Fruit fly (Drosophila melanogaster): ENCODE measurements around the gene S.

The S gene

dm6 chr2L:1075753-1076152, 1.9 kb downstream of the S start (continued):
- peak; percentile 92 for TF ChIP-seq CG33213 (GFP tag; optimal IDR thresholded peaks at IDR 0.05)
- peak; percentile 93 for TF ChIP-seq dmrt99B (tag; optimal IDR thresholded peaks at IDR 0.05)
- no peak for TF ChIP-seq fru (optimal IDR thresholded peaks at IDR 0.05)
- peak; percentile 71 for TF ChIP-seq slou (GFP tag; optimal IDR thresholded peaks at IDR 0.05)
- peak; percentile 88 for TF ChIP-seq CG14050 (GFP tag; IDR thresholded peaks at IDR 0.05)
- peak; percentile 93 for TF ChIP-seq sim (GFP tag; IDR thresholded peaks at IDR 0.05)
- TF ChIP-seq Scr (GFP tag; IDR thresholded peaks at IDR 0.05; ENCODE audit: partially characterized antibody): no peak
- no peak for TF ChIP-seq Dp (GFP tag; optimal IDR thresholded peaks at IDR 0.05)
- peak; percentile 91 for TF ChIP-seq cato (GFP tag; optimal IDR thresholded peaks at IDR 0.05; ENCODE audit: borderline replicate concordance)
- peak; percentile 95 for TF ChIP-seq CG5245 (GFP tag; optimal IDR thresholded peaks at IDR 0.05)
- no peak for TF ChIP-seq hb (GFP tag; IDR thresholded peaks at IDR 0.05; ENCODE audit: partially characterized antibody)
- no peak for TF ChIP-seq luna (GFP tag; optimal IDR thresholded peaks at IDR 0.05)
- TF ChIP-seq CG14965 (GFP tag; optimal IDR thresholded peaks at IDR 0.05; ENCODE audit: borderline replicate concordance): peak; percentile 70
- TF ChIP-seq CG10209 (GFP tag; optimal IDR thresholded peaks at IDR 0.05): peak; percentile 92
- TF ChIP-seq kni (GFP tag; optimal IDR thresholded peaks at IDR 0.05): peak; percentile 70
- peak; percentile 87 for TF ChIP-seq CG2678 (tag; optimal IDR thresholded peaks at IDR 0.05)
- no peak for TF ChIP-seq lbe (GFP tag; optimal IDR thresholded peaks at IDR 0.05)
- TF ChIP-seq CG34376 (GFP tag; optimal IDR thresholded peaks at IDR 0.05): no peak
- peak; percentile 91 for TF ChIP-seq slbo (GFP tag; IDR thresholded peaks at IDR 0.05)
- peak; percentile 78 for TF ChIP-seq CG3838 (GFP tag; optimal IDR thresholded peaks at IDR 0.05)
- TF ChIP-seq gem (tag; optimal IDR thresholded peaks at IDR 0.05): peak; percentile 96
- peak; percentile 96 for TF ChIP-seq Xbp1 (GFP tag; optimal IDR thresholded peaks at IDR 0.05)
- peak in 1 of 2 experiments; percentile 81 for TF ChIP-seq Eip74EF (GFP tag; optimal IDR thresholded peaks at IDR 0.05)
- TF ChIP-seq CG6813 (GFP tag; optimal IDR thresholded peaks at IDR 0.05): peak; percentile 80
- TF ChIP-seq CG9797 (GFP tag; optimal IDR thresholded peaks at IDR 0.05): peak; percentile 23
- TF ChIP-seq corto (GFP tag; optimal IDR thresholded peaks at IDR 0.05): no peak
- peak; percentile 92 for TF ChIP-seq CG2875 (GFP tag; optimal IDR thresholded peaks at IDR 0.05)
- peak; percentile 94 for TF ChIP-seq pnt (GFP tag; optimal IDR thresholded peaks at IDR 0.05)
- no peak for TF ChIP-seq nom (GFP tag; optimal IDR thresholded peaks at IDR 0.05)
- TF ChIP-seq tin (GFP tag; optimal IDR thresholded peaks at IDR 0.05): peak; percentile 96
- no peak for TF ChIP-seq CG42726 (GFP tag; IDR thresholded peaks at IDR 0.05; ENCODE audit: partially characterized antibody)
- peak; percentile 88 for TF ChIP-seq ro (GFP tag; IDR thresholded peaks at IDR 0.05)
- no peak for TF ChIP-seq mld (GFP tag; IDR thresholded peaks at IDR 0.05; ENCODE audit: partially characterized antibody)
- TF ChIP-seq sna (GFP tag; IDR thresholded peaks at IDR 0.05; ENCODE audit: partially characterized antibody): no peak
- peak; percentile 88 for TF ChIP-seq Bdp1 (GFP tag; optimal IDR thresholded peaks at IDR 0.05)
- peak; percentile 79 for TF ChIP-seq seq (GFP tag; IDR thresholded peaks at IDR 0.05)
- peak; percentile 85 for TF ChIP-seq CG17612 (GFP tag; IDR thresholded peaks at IDR 0.05)
- peak; percentile 93 for TF ChIP-seq CG17359 (tag; optimal IDR thresholded peaks at IDR 0.05)
- TF ChIP-seq CG9876 (GFP tag; optimal IDR thresholded peaks at IDR 0.05): peak; percentile 89
- peak; percentile 94 for TF ChIP-seq nmo (GFP tag; optimal IDR thresholded peaks at IDR 0.05)
- TF ChIP-seq sug (tag; optimal IDR thresholded peaks at IDR 0.05): peak; percentile 50
- peak; percentile 69; the same call in 1 of the 2 replicates for TF ChIP-seq CG11085 (GFP tag; IDR thresholded peaks at IDR 0.05)
- peak in 1 of 2 experiments; percentile 17 for TF ChIP-seq eve (GFP tag; optimal IDR thresholded peaks at IDR 0.05)
- no peak for TF ChIP-seq zen2 (GFP tag; IDR thresholded peaks at IDR 0.05; ENCODE audit: partially characterized antibody)
- TF ChIP-seq CG7987 (GFP tag; optimal IDR thresholded peaks at IDR 0.05): peak; percentile 62
- TF ChIP-seq Spps (tag; optimal IDR thresholded peaks at IDR 0.05): peak; percentile 76
- peak; percentile 94 for TF ChIP-seq tx (GFP tag; optimal IDR thresholded peaks at IDR 0.05)
- TF ChIP-seq CG13424 (tag; optimal IDR thresholded peaks at IDR 0.05): peak; percentile 87
- no peak for TF ChIP-seq CG3995 (GFP tag; optimal IDR thresholded peaks at IDR 0.05)
- peak; percentile 41 for TF ChIP-seq CG10565 (GFP tag; optimal IDR thresholded peaks at IDR 0.05)
